Fruit fly (Drosophila melanogaster) whole organism, embryonic: ENCODE results near the gene st.

ENCODE experiments used
- ATbp ChIP-seq: fragments of 200-800 bp; sonication (Bioruptor generic); optimal IDR thresholded peaks from 2 replicates; lab custom pipeline; 2017; ENCODE audit warnings: missing biosample characterization, mild to moderate bottlenecking, missing genetic modification characterization, missing genetic modification reagents
- Asciz ChIP-seq: fragments of 200-800 bp; sonication (Bioruptor generic); optimal IDR thresholded peaks from 2 replicates; lab custom pipeline; 2017; ENCODE audit warnings: missing biosample characterization, mild to moderate bottlenecking, missing genetic modification characterization, missing genetic modification reagents
- Atf3 ChIP-seq: fragments of 200-800 bp; sonication (Bioruptor generic); optimal IDR thresholded peaks from 3 replicates; lab custom pipeline; 2016; ENCODE audit warnings: missing biosample characterization, missing genetic modification characterization
- Blimp-1 ChIP-seq: fragments of 200-800 bp; sonication (Bioruptor generic); optimal IDR thresholded peaks from 3 replicates; lab custom pipeline; 2018; ENCODE audit warnings: missing biosample characterization, missing genetic modification characterization, mild to moderate bottlenecking, moderate library complexity, missing genetic modification reagents
- CG11093 ChIP-seq: fragments of 200-800 bp; sonication (Bioruptor generic); IDR thresholded peaks from 3 replicates; pipeline ENCODE4 v1.3.6; 2022; ENCODE audit warnings: missing biosample characterization, missing genetic modification characterization
- CG11456 ChIP-seq: fragments of 200-800 bp; sonication (Bioruptor generic); IDR thresholded peaks from 3 replicates; pipeline ENCODE4 v1.3.6; 2022; ENCODE audit warnings: missing biosample characterization, missing genetic modification characterization
- CG14050 ChIP-seq: fragments of 200-800 bp; sonication (Bioruptor generic); IDR thresholded peaks from 3 replicates; pipeline ENCODE4 v1.3.6; 2022; ENCODE audit warnings: missing biosample characterization, missing genetic modification characterization
- CG14860 ChIP-seq: fragments of 200-800 bp; sonication (Bioruptor generic); IDR thresholded peaks from 3 replicates; pipeline ENCODE4 v1.3.6; 2022; ENCODE audit warnings: missing biosample characterization, missing genetic modification characterization; ENCODE audit not compliant: partially characterized antibody
- CG1529 ChIP-seq: fragments of 200-800 bp; sonication (Bioruptor generic); optimal IDR thresholded peaks from 3 replicates; lab custom pipeline; 2018; ENCODE audit warnings: missing biosample characterization, missing genetic modification characterization
- CG17186 ChIP-seq: fragments of 200-800 bp; sonication (Bioruptor generic); optimal IDR thresholded peaks from 3 replicates; lab custom pipeline; 2017; ENCODE audit warnings: missing biosample characterization, missing genetic modification reagents, missing genetic modification characterization
- CG17829 ChIP-seq: fragments of 200-800 bp; optimal IDR thresholded peaks from 2 replicates; lab custom pipeline; 2019; ENCODE audit warnings: missing biosample characterization, mild to moderate bottlenecking, missing genetic modification characterization, moderate library complexity
- CG18476 ChIP-seq: fragments of 200-800 bp; sonication (Bioruptor generic); optimal IDR thresholded peaks from 2 replicates; lab custom pipeline; 2016; ENCODE audit warnings: missing biosample characterization, mild to moderate bottlenecking, missing genetic modification characterization
- CG34422 ChIP-seq: fragments of 200-800 bp; sonication (Bioruptor generic); IDR thresholded peaks from 3 replicates; pipeline ENCODE4 v1.3.6; 2022; ENCODE audit warnings: missing biosample characterization, missing genetic modification characterization
- CG4617 ChIP-seq: fragments of 200-800 bp; sonication (Bioruptor generic); optimal IDR thresholded peaks from 3 replicates; lab custom pipeline; 2016; ENCODE audit warnings: missing biosample characterization, missing genetic modification characterization, borderline replicate concordance
- CG6683 ChIP-seq: fragments of 200-800 bp; sonication (Bioruptor generic); optimal IDR thresholded peaks from 2 replicates; lab custom pipeline; 2017; ENCODE audit warnings: missing biosample characterization, mild to moderate bottlenecking, missing genetic modification characterization, missing genetic modification reagents
- CG7839 ChIP-seq: fragments of 200-800 bp; sonication (Bioruptor generic); optimal IDR thresholded peaks from 3 replicates; lab custom pipeline; 2018; ENCODE audit warnings: missing biosample characterization, mild to moderate bottlenecking, missing genetic modification characterization, moderate library complexity
- CG8290 ChIP-seq, 3 experiments: fragments of 200-800 bp; sonication (Bioruptor generic); optimal IDR thresholded peaks; 2 replicates each; lab custom pipeline; 2016 to 2019; ENCODE audit warnings: missing biosample characterization in 3 of 3, missing genetic modification characterization in 3 of 3, mild to moderate bottlenecking in 2 of 3, moderate library complexity in 1 of 3
- CG9817 ChIP-seq: fragments of 200-800 bp; sonication (Bioruptor generic); optimal IDR thresholded peaks from 2 replicates; lab custom pipeline; 2018; ENCODE audit warnings: missing biosample characterization, mild to moderate bottlenecking, missing genetic modification characterization, moderate library complexity
- D19B ChIP-seq: fragments of 200-800 bp; sonication (Bioruptor generic); optimal IDR thresholded peaks from 2 replicates; lab custom pipeline; 2017; ENCODE audit warnings: missing biosample characterization, mild to moderate bottlenecking, missing genetic modification characterization
- Dp ChIP-seq: fragments of 200-800 bp; sonication (Bioruptor generic); optimal IDR thresholded peaks from 2 replicates; lab custom pipeline; 2018; ENCODE audit warnings: missing biosample characterization, mild to moderate bottlenecking, missing genetic modification characterization, moderate library complexity
- Hand ChIP-seq: fragments of 200-800 bp; sonication (Bioruptor generic); optimal IDR thresholded peaks from 2 replicates; lab custom pipeline; 2017; ENCODE audit warnings: mild to moderate bottlenecking, missing biosample characterization, missing genetic modification reagents, missing genetic modification characterization
- Opbp ChIP-seq: fragments of 200-800 bp; sonication (Bioruptor generic); IDR thresholded peaks from 3 replicates; pipeline ENCODE4 v1.3.6; 2022; ENCODE audit warnings: missing biosample characterization, missing genetic modification characterization; ENCODE audit not compliant: partially characterized antibody
- Optix ChIP-seq: fragments of 200-800 bp; sonication (Bioruptor generic); IDR thresholded peaks from 3 replicates; pipeline ENCODE4 v1.3.6; 2022; ENCODE audit warnings: missing biosample characterization, missing genetic modification characterization
- Rfx ChIP-seq: fragments of 200-800 bp; sonication (Bioruptor generic); IDR thresholded peaks from 2 replicates; pipeline ENCODE4 v1.3.6; 2022; ENCODE audit warnings: missing biosample characterization, missing genetic modification characterization
- Sin3A ChIP-seq: fragments of >200 bp; optimal IDR thresholded peaks from 2 replicates; lab custom pipeline; 2018
- Sox100B ChIP-seq: fragments of 200-800 bp; sonication (Bioruptor generic); optimal IDR thresholded peaks from 3 replicates; lab custom pipeline; 2018; ENCODE audit warnings: missing biosample characterization, mild to moderate bottlenecking, missing genetic modification characterization
- Ssrp ChIP-seq: fragments of 200-800 bp; sonication (Bioruptor generic); optimal IDR thresholded peaks from 2 replicates; lab custom pipeline; 2018; ENCODE audit warnings: missing biosample characterization, mild to moderate bottlenecking, missing genetic modification characterization, moderate library complexity
- Stat92E ChIP-seq, 3 experiments: fragments of >200 bp in 2 of 3; fragments of 200-800 bp in 1 of 3; sonication (Bioruptor generic) in 1 of 3; optimal IDR thresholded peaks; 2 replicates each; lab custom pipeline; 2017 to 2019; ENCODE audit warnings: missing biosample characterization in 3 of 3, missing genetic modification characterization in 3 of 3, mild to moderate bottlenecking in 1 of 3, moderate library complexity in 1 of 3
- Xbp1 ChIP-seq: fragments of 200-800 bp; sonication (Bioruptor generic); optimal IDR thresholded peaks from 3 replicates; lab custom pipeline; 2016; ENCODE audit warnings: missing biosample characterization, mild to moderate bottlenecking, missing genetic modification characterization
- cas ChIP-seq: fragments of 200-800 bp; sonication (Bioruptor generic); IDR thresholded peaks from 2 replicates; pipeline ENCODE4 v1.3.6; 2022; ENCODE audit warnings: missing biosample characterization, missing genetic modification characterization
- caup ChIP-seq: fragments of 200-800 bp; sonication (Bioruptor generic); optimal IDR thresholded peaks from 3 replicates; lab custom pipeline; 2017; ENCODE audit warnings: missing biosample characterization, mild to moderate bottlenecking, missing genetic modification characterization, moderate library complexity; ENCODE audit not compliant: severe bottlenecking
- chm ChIP-seq: fragments of 200-800 bp; sonication (Bioruptor generic); IDR thresholded peaks from 2 replicates; pipeline ENCODE4 v1.3.6; 2022; ENCODE audit warnings: missing biosample characterization, missing genetic modification characterization
- crol ChIP-seq: fragments of 200-800 bp; sonication (Bioruptor generic); IDR thresholded peaks from 2 replicates; pipeline ENCODE4 v1.3.6; 2022; ENCODE audit warnings: missing biosample characterization, missing genetic modification characterization
- fd64A ChIP-seq: fragments of 200-800 bp; sonication (Bioruptor generic); optimal IDR thresholded peaks from 3 replicates; lab custom pipeline; 2018; ENCODE audit warnings: missing biosample characterization, mild to moderate bottlenecking, missing genetic modification characterization
- ftz-f1 ChIP-seq: fragments of 200-800 bp; sonication (Bioruptor generic); optimal IDR thresholded peaks from 2 replicates; lab custom pipeline; 2016; ENCODE audit warnings: missing biosample characterization, missing genetic modification characterization
- gt ChIP-seq: fragments of 200-800 bp; sonication (Bioruptor generic); IDR thresholded peaks from 2 replicates; pipeline ENCODE4 v1.3.6; 2022; ENCODE audit warnings: missing biosample characterization, missing genetic modification characterization
- her ChIP-seq: fragments of 200-800 bp; sonication (Bioruptor generic); optimal IDR thresholded peaks from 2 replicates; lab custom pipeline; 2016; ENCODE audit warnings: missing biosample characterization, missing genetic modification characterization
- insv ChIP-seq, 2 experiments: fragments of 200-800 bp; sonication (Bioruptor generic); optimal IDR thresholded peaks; 3 replicates each; lab custom pipeline; 2016 to 2018; ENCODE audit warnings: missing biosample characterization in 2 of 2, missing genetic modification characterization in 2 of 2
- mam ChIP-seq: fragments of 200-800 bp; sonication (Bioruptor generic); optimal IDR thresholded peaks from 3 replicates; lab custom pipeline; 2016; ENCODE audit warnings: missing biosample characterization, missing genetic modification characterization
- mirr ChIP-seq: fragments of 200-800 bp; sonication (Bioruptor generic); optimal IDR thresholded peaks from 3 replicates; lab custom pipeline; 2018; ENCODE audit warnings: missing biosample characterization, mild to moderate bottlenecking, missing genetic modification characterization
- odd ChIP-seq: fragments of 200-800 bp; sonication (Bioruptor generic); optimal IDR thresholded peaks from 2 replicates; lab custom pipeline; 2017; ENCODE audit warnings: missing biosample characterization, mild to moderate bottlenecking, missing genetic modification characterization
- psq ChIP-seq: fragments of 200-800 bp; sonication (Bioruptor generic); optimal IDR thresholded peaks from 2 replicates; lab custom pipeline; 2017; ENCODE audit warnings: missing biosample characterization, missing genetic modification characterization
- ranshi ChIP-seq: fragments of 200-800 bp; sonication (Bioruptor generic); IDR thresholded peaks from 2 replicates; pipeline ENCODE4 v1.3.6; 2022; ENCODE audit warnings: missing biosample characterization, missing genetic modification characterization
- schlank ChIP-seq: fragments of 200-800 bp; sonication (Bioruptor generic); optimal IDR thresholded peaks from 2 replicates; lab custom pipeline; 2018; ENCODE audit warnings: missing biosample characterization, mild to moderate bottlenecking, missing genetic modification characterization
- tin ChIP-seq: fragments of 200-800 bp; sonication (Bioruptor generic); optimal IDR thresholded peaks from 3 replicates; lab custom pipeline; 2016; ENCODE audit warnings: missing biosample characterization, missing genetic modification characterization
- vfl ChIP-seq: fragments of 200-800 bp; sonication (Bioruptor generic); optimal IDR thresholded peaks from 2 replicates; lab custom pipeline; 2016; ENCODE audit warnings: missing biosample characterization, missing genetic modification characterization
- zen2 ChIP-seq: fragments of 200-800 bp; sonication (Bioruptor generic); IDR thresholded peaks from 3 replicates; pipeline ENCODE4 v1.3.6; 2022; ENCODE audit warnings: missing biosample characterization, missing genetic modification characterization; ENCODE audit not compliant: partially characterized antibody
- zfh2 ChIP-seq: fragments of 200-800 bp; sonication (Bioruptor generic); optimal IDR thresholded peaks from 2 replicates; lab custom pipeline; 2016; ENCODE audit warnings: missing biosample characterization, missing genetic modification characterization

st gene

DNA sequence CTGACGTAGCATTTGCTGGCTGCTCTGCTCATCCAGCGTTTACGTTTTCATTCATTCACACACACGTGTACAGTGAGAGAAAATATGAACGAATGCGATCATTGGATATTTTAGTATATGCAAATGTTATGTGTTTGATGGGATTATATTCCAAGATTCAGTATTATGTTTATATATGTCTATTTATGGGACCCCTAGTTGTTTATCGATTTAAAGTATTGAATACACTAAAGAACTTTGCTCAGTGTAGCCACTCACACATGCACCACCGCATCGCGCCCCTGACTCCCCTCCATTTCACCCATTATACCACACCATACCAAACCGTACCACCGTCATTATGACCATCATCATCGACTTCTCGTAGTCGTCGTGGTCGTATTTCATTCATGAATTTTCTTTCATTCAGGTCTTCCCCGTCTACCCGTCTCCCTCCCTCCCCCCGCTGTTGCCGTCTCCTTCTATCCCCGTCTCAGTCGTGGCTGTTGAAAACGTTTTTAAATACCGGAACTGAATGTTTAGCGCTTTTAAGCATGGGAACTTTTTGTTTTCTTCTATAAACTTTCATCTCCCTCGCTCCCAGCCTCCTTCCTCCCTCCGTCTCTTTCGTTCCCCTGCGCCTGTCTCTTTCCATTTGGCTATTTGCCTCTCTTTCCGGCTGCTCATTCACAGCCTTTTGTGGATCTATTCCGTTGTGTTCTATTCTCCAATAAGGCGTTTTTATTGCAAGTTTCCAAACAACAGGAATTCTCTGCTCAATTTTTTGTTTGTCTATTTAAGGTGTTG lies 16.9 kb upstream of the st start (continued):
- TF ChIP-seq CG14050 (peak; percentile 94), CG17186 (GFP tag; lab: Kevin White, UChicago) (peak; percentile 93), Opbp (GFP tag; lab: Robert Waterston, UW) (no peak), insv (GFP tag; optimal IDR thresholded peaks at IDR 0.05; lab: Kevin White, UChicago) (peak; percentile 4 to 63), Asciz (GFP tag; lab: Kevin White, UChicago) (peak; percentile 95), Stat92E (GFP tag; optimal IDR thresholded peaks at IDR 0.05; lab: Kevin White, UChicago) (peak in 1 of 3 experiments; percentile 93), D19B (peak; percentile 74), mam (GFP tag; lab: Kevin White, UChicago) (peak; percentile 94), Blimp-1 (GFP tag; lab: Kevin White, UChicago) (peak; percentile 98), CG9817 (tag; lab: Kevin White, UChicago) (peak; percentile 93), Xbp1 (peak; percentile 98), CG1529 (GFP tag; lab: Kevin White, UChicago) (peak; percentile 98), chm (GFP tag; lab: Robert Waterston, UW) (peak; percentile 98), CG11093 (GFP tag; lab: Robert Waterston, UW) (peak; percentile 95), CG18476 (GFP tag; lab: Kevin White, UChicago) (peak; percentile 90), cas (GFP tag; lab: Robert Waterston, UW) (peak; percentile 84), tin (GFP tag; lab: Kevin White, UChicago) (peak; percentile 98), zen2 (GFP tag; lab: Robert Waterston, UW) (no peak), Sin3A (no peak), Hand (GFP tag; lab: Kevin White, UChicago) (peak; percentile 88), CG8290 (GFP tag; optimal IDR thresholded peaks at IDR 0.05; lab: Kevin White, UChicago) (peak; percentile 97), CG8290 (tag; optimal IDR thresholded peaks at IDR 0.05; lab: Kevin White, UChicago) (peak; percentile 85 to 97), ranshi (peak; percentile 97), fd64A (GFP tag; lab: Kevin White, UChicago) (peak; percentile 97), odd (GFP tag; lab: Kevin White, UChicago) (peak; percentile 94), Optix (GFP tag; lab: Robert Waterston, UW) (peak; percentile 95), CG34422 (peak; percentile 97), mirr (GFP tag; lab: Kevin White, UChicago) (peak; percentile 37), Dp (peak; percentile 9), Ssrp (peak; percentile 98), her (GFP tag; lab: Kevin White, UChicago) (peak; percentile 91), ftz-f1 (GFP tag; lab: Kevin White, UChicago) (peak; percentile 24), ATbp (GFP tag; lab: Kevin White, UChicago) (peak; percentile 97), Rfx (GFP tag; lab: Robert Waterston, UW) (peak; percentile 95), vfl (GFP tag; lab: Kevin White, UChicago) (peak; percentile 81), Sox100B (peak; percentile 95), CG4617 (GFP tag; lab: Kevin White, UChicago) (peak; percentile 93), gt (GFP tag; lab: Robert Waterston, UW) (peak; percentile 94), Atf3 (peak; percentile 96), CG7839 (peak; percentile 98), psq (GFP tag; lab: Kevin White, UChicago) (peak; percentile 93), zfh2 (GFP tag; lab: Kevin White, UChicago) (peak; percentile 84), caup (GFP tag; lab: Kevin White, UChicago) (peak; percentile 92), schlank (tag; lab: Kevin White, UChicago) (peak; percentile 84), crol (GFP tag; lab: Robert Waterston, UW) (peak; percentile 96), CG17829 (tag; lab: Kevin White, UChicago) (peak; percentile 99), CG6683 (peak; percentile 91), CG11456 (GFP tag; lab: Robert Waterston, UW) (peak; percentile 92), CG14860 (GFP tag; lab: Robert Waterston, UW) (no peak)
